Fruit fly (Drosophila melanogaster) whole organism, embryonic: Measurements from ENCODE around the gene CG5850.
A peak's percentile ranks its signal among the peaks of the same experiment; 100 is the strongest.

Source experiments
- Antp ChIP-seq: fragments of 200-800 bp; sonication (Bioruptor generic); optimal IDR thresholded peaks from 3 replicates; lab custom pipeline; 2016; ENCODE audit warnings: missing biosample characterization, missing genetic modification characterization
- BEAF-32 ChIP-seq: fragments of 200-800 bp; sonication (Bioruptor generic); optimal IDR thresholded peaks from 3 replicates; lab custom pipeline; 2017; ENCODE audit warnings: missing biosample characterization, missing genetic modification characterization, mild to moderate bottlenecking, moderate library complexity, missing genetic modification reagents
- CG10366 ChIP-seq: fragments of 200-800 bp; sonication (Bioruptor generic); IDR thresholded peaks from 2 replicates; pipeline ENCODE4 v1.3.6; 2022; ENCODE audit warnings: missing biosample characterization, missing genetic modification characterization
- CG11398 ChIP-seq: fragments of 200-800 bp; sonication (Bioruptor generic); optimal IDR thresholded peaks from 2 replicates; lab custom pipeline; 2016; ENCODE audit warnings: missing biosample characterization, missing genetic modification characterization
- CG11504 ChIP-seq: fragments of 200-800 bp; sonication (Bioruptor generic); optimal IDR thresholded peaks from 3 replicates; lab custom pipeline; 2019; ENCODE audit warnings: missing biosample characterization, mild to moderate bottlenecking, missing genetic modification characterization, moderate library complexity
- CG12391 ChIP-seq: fragments of 200-800 bp; sonication (Bioruptor generic); optimal IDR thresholded peaks from 3 replicates; lab custom pipeline; 2018; ENCODE audit warnings: missing biosample characterization, mild to moderate bottlenecking, missing genetic modification characterization, moderate library complexity
- CG12659 ChIP-seq: fragments of 200-800 bp; sonication (Bioruptor generic); optimal IDR thresholded peaks from 3 replicates; lab custom pipeline; 2017; ENCODE audit warnings: mild to moderate bottlenecking, missing biosample characterization, missing genetic modification reagents, missing genetic modification characterization
- CG14441 ChIP-seq: fragments of 200-800 bp; sonication (Bioruptor generic); IDR thresholded peaks from 2 replicates; pipeline ENCODE4 v1.3.6; 2022; ENCODE audit warnings: missing biosample characterization, missing genetic modification characterization
- CG15479 ChIP-seq: fragments of 200-800 bp; sonication (Bioruptor generic); optimal IDR thresholded peaks from 3 replicates; lab custom pipeline; 2019; ENCODE audit warnings: missing biosample characterization, mild to moderate bottlenecking, missing genetic modification characterization, moderate library complexity
- CG17328 ChIP-seq: fragments of 200-800 bp; sonication (Bioruptor generic); IDR thresholded peaks from 2 replicates; pipeline ENCODE4 v1.3.6; 2022; ENCODE audit warnings: missing biosample characterization, missing genetic modification characterization
- CG30431 ChIP-seq: fragments of 200-800 bp; sonication (Bioruptor generic); optimal IDR thresholded peaks from 2 replicates; lab custom pipeline; 2017; ENCODE audit warnings: missing biosample characterization, missing genetic modification characterization
- CG3281 ChIP-seq: fragments of 200-800 bp; sonication (Bioruptor generic); optimal IDR thresholded peaks from 3 replicates; lab custom pipeline; 2017; ENCODE audit warnings: missing biosample characterization, mild to moderate bottlenecking, missing genetic modification characterization
- CG34376 ChIP-seq: fragments of 200-800 bp; sonication (Bioruptor generic); optimal IDR thresholded peaks from 2 replicates; lab custom pipeline; 2018; ENCODE audit warnings: missing biosample characterization, mild to moderate bottlenecking, missing genetic modification characterization
- CG34422 ChIP-seq: fragments of 200-800 bp; sonication (Bioruptor generic); IDR thresholded peaks from 3 replicates; pipeline ENCODE4 v1.3.6; 2022; ENCODE audit warnings: missing biosample characterization, missing genetic modification characterization
- CG42726 ChIP-seq: fragments of 200-800 bp; sonication (Bioruptor generic); IDR thresholded peaks from 2 replicates; pipeline ENCODE4 v1.3.6; 2022; ENCODE audit warnings: missing biosample characterization, missing genetic modification characterization; ENCODE audit not compliant: partially characterized antibody
- CG4404 ChIP-seq: fragments of 200-800 bp; sonication (Bioruptor generic); IDR thresholded peaks from 2 replicates; pipeline ENCODE4 v1.3.6; 2022; ENCODE audit warnings: missing biosample characterization, missing genetic modification characterization
- CG4424 ChIP-seq: fragments of 200-800 bp; sonication (Bioruptor generic); optimal IDR thresholded peaks from 3 replicates; lab custom pipeline; 2016; ENCODE audit warnings: missing biosample characterization, missing genetic modification characterization
- CG7556 ChIP-seq: fragments of 200-800 bp; sonication (Bioruptor generic); optimal IDR thresholded peaks from 2 replicates; lab custom pipeline; 2017; ENCODE audit warnings: missing biosample characterization, mild to moderate bottlenecking, missing genetic modification characterization
- CG7786 ChIP-seq: fragments of 200-800 bp; sonication (Bioruptor generic); optimal IDR thresholded peaks from 2 replicates; lab custom pipeline; 2016; ENCODE audit warnings: missing biosample characterization, missing genetic modification characterization
- CG9437 ChIP-seq: fragments of 200-800 bp; sonication (Bioruptor generic); optimal IDR thresholded peaks from 2 replicates; lab custom pipeline; 2018; ENCODE audit warnings: missing biosample characterization, mild to moderate bottlenecking, missing genetic modification characterization
- D19A ChIP-seq: fragments of 200-800 bp; optimal IDR thresholded peaks from 3 replicates; lab custom pipeline; 2019; ENCODE audit warnings: missing biosample characterization, mild to moderate bottlenecking, missing genetic modification characterization, moderate library complexity
- Dp ChIP-seq: fragments of 200-800 bp; sonication (Bioruptor generic); optimal IDR thresholded peaks from 2 replicates; lab custom pipeline; 2018; ENCODE audit warnings: missing biosample characterization, mild to moderate bottlenecking, missing genetic modification characterization, moderate library complexity
- Eip74EF ChIP-seq, 2 experiments: fragments of 200-800 bp in 1 of 2; fragments of >200 bp in 1 of 2; sonication (Bioruptor generic) in 1 of 2; optimal IDR thresholded peaks; 2 replicates each; lab custom pipeline; 2017 to 2019; ENCODE audit warnings: missing biosample characterization in 2 of 2, missing genetic modification characterization in 2 of 2, mild to moderate bottlenecking in 1 of 2, moderate library complexity in 1 of 2
- Elba2 ChIP-seq: fragments of 200-800 bp; sonication (Bioruptor generic); optimal IDR thresholded peaks from 3 replicates; lab custom pipeline; 2016; ENCODE audit warnings: missing biosample characterization, missing genetic modification characterization
- H15 ChIP-seq: fragments of 200-800 bp; sonication (Bioruptor generic); IDR thresholded peaks from 3 replicates; pipeline ENCODE4 v1.3.6; 2022; ENCODE audit warnings: missing biosample characterization, missing genetic modification characterization
- H2.0 ChIP-seq: fragments of 200-800 bp; sonication (Bioruptor generic); IDR thresholded peaks from 2 replicates; pipeline ENCODE4 v1.3.6; 2022; ENCODE audit warnings: missing biosample characterization, missing genetic modification characterization
- Mad ChIP-seq: fragments of 200-800 bp; sonication (Bioruptor generic); optimal IDR thresholded peaks from 2 replicates; lab custom pipeline; 2016; ENCODE audit warnings: missing biosample characterization, missing genetic modification characterization
- NFAT ChIP-seq: fragments of 200-800 bp; sonication (Bioruptor generic); IDR thresholded peaks from 2 replicates; pipeline ENCODE4 v1.3.6; 2022; ENCODE audit warnings: missing biosample characterization, missing genetic modification characterization
- Rfx ChIP-seq: fragments of 200-800 bp; sonication (Bioruptor generic); IDR thresholded peaks from 2 replicates; pipeline ENCODE4 v1.3.6; 2022; ENCODE audit warnings: missing biosample characterization, missing genetic modification characterization
- Sin3A ChIP-seq: fragments of >200 bp; optimal IDR thresholded peaks from 2 replicates; lab custom pipeline; 2018
- Xrp1 ChIP-seq: fragments of 200-800 bp; sonication (Bioruptor generic); IDR thresholded peaks from 2 replicates; pipeline ENCODE4 v1.3.6; 2022; ENCODE audit warnings: missing biosample characterization, missing genetic modification characterization
- aop ChIP-seq: fragments of 200-800 bp; sonication (Bioruptor generic); IDR thresholded peaks from 2 replicates; pipeline ENCODE4 v1.3.6; 2022; ENCODE audit warnings: missing biosample characterization, missing genetic modification characterization
- az2 ChIP-seq: fragments of 200-800 bp; sonication (Bioruptor generic); optimal IDR thresholded peaks from 3 replicates; lab custom pipeline; 2016; ENCODE audit warnings: missing biosample characterization, missing genetic modification characterization
- cato ChIP-seq: fragments of 200-800 bp; sonication (Bioruptor generic); optimal IDR thresholded peaks from 2 replicates; lab custom pipeline; 2016; ENCODE audit warnings: missing biosample characterization, missing genetic modification characterization, borderline replicate concordance
- caup ChIP-seq: fragments of 200-800 bp; sonication (Bioruptor generic); optimal IDR thresholded peaks from 3 replicates; lab custom pipeline; 2017; ENCODE audit warnings: missing biosample characterization, mild to moderate bottlenecking, missing genetic modification characterization, moderate library complexity; ENCODE audit not compliant: severe bottlenecking
- croc ChIP-seq: fragments of 200-800 bp; sonication (Bioruptor generic); conservative IDR thresholded peaks from 3 replicates; pipeline ENCODE4 v1.3.6; 2022; ENCODE audit warnings: missing biosample characterization, missing genetic modification characterization
- emc ChIP-seq: fragments of 200-800 bp; sonication (Bioruptor generic); optimal IDR thresholded peaks from 2 replicates; lab custom pipeline; 2016; ENCODE audit warnings: missing biosample characterization, missing genetic modification characterization
- fd102C ChIP-seq: fragments of 200-800 bp; sonication (Bioruptor generic); optimal IDR thresholded peaks from 2 replicates; lab custom pipeline; 2018; ENCODE audit warnings: missing biosample characterization, mild to moderate bottlenecking, missing genetic modification characterization, moderate library complexity
- gcm ChIP-seq: fragments of 200-800 bp; sonication (Bioruptor generic); optimal IDR thresholded peaks from 2 replicates; lab custom pipeline; 2019; ENCODE audit warnings: missing biosample characterization, mild to moderate bottlenecking, missing genetic modification characterization, moderate library complexity
- h ChIP-seq: fragments of >200 bp; optimal IDR thresholded peaks from 2 replicates; lab custom pipeline; 2017
- inv ChIP-seq: fragments of 200-800 bp; sonication (Bioruptor generic); IDR thresholded peaks from 2 replicates; pipeline ENCODE4 v1.3.6; 2022; ENCODE audit warnings: missing biosample characterization, missing genetic modification characterization; ENCODE audit not compliant: partially characterized antibody
- lbe ChIP-seq: fragments of 200-800 bp; sonication (Bioruptor generic); optimal IDR thresholded peaks from 2 replicates; lab custom pipeline; 2016; ENCODE audit warnings: missing biosample characterization, mild to moderate bottlenecking, missing genetic modification characterization
- mirr ChIP-seq: fragments of 200-800 bp; sonication (Bioruptor generic); optimal IDR thresholded peaks from 3 replicates; lab custom pipeline; 2018; ENCODE audit warnings: missing biosample characterization, mild to moderate bottlenecking, missing genetic modification characterization
- nerfin-1 ChIP-seq: fragments of 200-800 bp; sonication (Bioruptor generic); optimal IDR thresholded peaks from 3 replicates; lab custom pipeline; 2019; ENCODE audit warnings: missing biosample characterization, mild to moderate bottlenecking, missing genetic modification characterization, moderate library complexity
- nmo ChIP-seq: fragments of 200-800 bp; sonication (Bioruptor generic); optimal IDR thresholded peaks from 2 replicates; lab custom pipeline; 2018; ENCODE audit warnings: missing biosample characterization, mild to moderate bottlenecking, missing genetic modification characterization, moderate library complexity
- onecut ChIP-seq: fragments of 200-800 bp; sonication (Bioruptor generic); IDR thresholded peaks from 2 replicates; pipeline ENCODE4 v1.3.6; 2022; ENCODE audit warnings: missing biosample characterization, missing genetic modification characterization
- phol ChIP-seq: fragments of 200-800 bp; sonication (Bioruptor generic); optimal IDR thresholded peaks from 3 replicates; lab custom pipeline; 2018; ENCODE audit warnings: missing biosample characterization, mild to moderate bottlenecking, missing genetic modification characterization, moderate library complexity
- pum ChIP-seq: fragments of 200-800 bp; sonication (Bioruptor generic); optimal IDR thresholded peaks from 2 replicates; lab custom pipeline; 2016; ENCODE audit warnings: missing biosample characterization, missing genetic modification characterization
- tx ChIP-seq: fragments of 200-800 bp; sonication (Bioruptor generic); optimal IDR thresholded peaks from 2 replicates; lab custom pipeline; 2016; ENCODE audit warnings: missing biosample characterization, missing genetic modification characterization
- wor ChIP-seq: fragments of 200-800 bp; sonication (Bioruptor generic); IDR thresholded peaks from 2 replicates; pipeline ENCODE4 v1.3.6; 2022; ENCODE audit warnings: missing biosample characterization, missing genetic modification characterization

The CG5850 gene

DNA sequence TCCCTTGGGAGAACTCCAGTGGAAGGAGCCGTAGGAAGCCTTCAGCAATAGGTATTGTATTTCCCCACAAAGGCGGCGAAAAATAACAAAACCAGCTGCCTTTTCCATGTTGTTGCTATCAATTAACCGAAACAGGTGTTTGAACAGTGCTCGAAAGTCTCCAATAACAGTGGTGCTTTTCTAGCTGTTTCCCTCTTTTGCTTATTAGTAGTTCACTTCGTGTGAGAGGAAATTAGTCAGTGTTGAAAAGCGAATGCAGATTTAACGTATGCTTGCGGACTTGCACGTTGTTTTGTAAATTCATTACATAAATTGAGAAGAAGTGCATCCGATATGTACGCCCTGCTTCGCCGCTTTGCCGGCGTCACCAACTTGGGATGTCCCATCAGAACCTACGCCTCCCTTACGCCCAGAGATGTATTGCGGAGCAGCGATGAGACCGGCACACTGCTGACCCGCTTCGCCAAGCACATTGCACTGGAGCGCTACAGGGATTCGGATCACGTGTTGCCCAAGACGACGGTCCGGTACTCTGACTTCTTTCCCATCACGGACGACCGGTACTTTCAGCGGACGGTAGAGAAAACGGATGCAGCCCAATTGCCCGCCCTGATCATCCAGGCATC, 25.0 kb downstream of the CG5850 start, which contains the start of the genes Datp and CG4619 (continued):
- peak; percentile 61 for TF ChIP-seq Elba2 (GFP tag; lab: Kevin White, UChicago)
- 0 out of 2 replicates have a peak, but pooled peaks have one; percentile 35 for TF ChIP-seq CG14441 (GFP tag; lab: Robert Waterston, UW)
- no peak for TF ChIP-seq az2 (GFP tag; lab: Kevin White, UChicago)
- no peak for TF ChIP-seq aop (GFP tag; lab: Robert Waterston, UW)
- no peak for TF ChIP-seq inv (GFP tag; lab: Robert Waterston, UW)
- no peak for TF ChIP-seq CG15479 (GFP tag; lab: Kevin White, UChicago)
- peak; percentile 85; the same call in 2 of the 3 replicates for TF ChIP-seq CG34422 (GFP tag; lab: Robert Waterston, UW)
- TF ChIP-seq lbe (GFP tag; lab: Kevin White, UChicago) = peak; percentile 21
- peak; percentile 81 for TF ChIP-seq Rfx (GFP tag; lab: Robert Waterston, UW)
- TF ChIP-seq wor (GFP tag; lab: Robert Waterston, UW) = no peak
- no peak for TF ChIP-seq CG42726 (GFP tag; lab: Robert Waterston, UW)
- no peak for TF ChIP-seq nerfin-1 (tag; lab: Kevin White, UChicago)
- peak; percentile 31 for TF ChIP-seq CG34376 (GFP tag; lab: Kevin White, UChicago)
- peak; percentile 65; the same call in 2 of the 3 replicates for TF ChIP-seq H15 (GFP tag; lab: Robert Waterston, UW)
- TF ChIP-seq onecut (GFP tag; lab: Robert Waterston, UW) = no peak
- peak; percentile 24; the same call in 1 of the 3 replicates for TF ChIP-seq croc (GFP tag; lab: Robert Waterston, UW)
- no peak for TF ChIP-seq CG11398
- no peak for TF ChIP-seq CG11504 (tag; lab: Kevin White, UChicago)
- TF ChIP-seq mirr (GFP tag; lab: Kevin White, UChicago) = peak; percentile 53
- TF ChIP-seq CG10366 (GFP tag; lab: Robert Waterston, UW) = no peak
- peak; percentile 40 for TF ChIP-seq CG4404 (GFP tag; lab: Robert Waterston, UW)
- 0 out of 2 replicates have a peak, but pooled peaks have one; percentile 9 for TF ChIP-seq H2.0
- TF ChIP-seq BEAF-32 (GFP tag; lab: Kevin White, UChicago) = peak; percentile 23
- peak; percentile 60 for TF ChIP-seq CG7786
- TF ChIP-seq h (lab: Kevin White, UChicago) = no peak
- TF ChIP-seq CG4424 (GFP tag; lab: Kevin White, UChicago) = peak; percentile 2
- TF ChIP-seq gcm (GFP tag; lab: Kevin White, UChicago) = no peak
- TF ChIP-seq caup = peak; percentile 54
- no peak for TF ChIP-seq CG7556
- peak; percentile 76 for TF ChIP-seq NFAT (GFP tag; lab: Robert Waterston, UW)
- TF ChIP-seq nmo (GFP tag; lab: Kevin White, UChicago) = peak; percentile 20
- no peak for TF ChIP-seq D19A (tag; lab: Kevin White, UChicago)
- peak; percentile 38 for TF ChIP-seq emc (GFP tag; lab: Kevin White, UChicago)
- no peak for TF ChIP-seq cato (GFP tag; lab: Kevin White, UChicago)
- peak; percentile 29; the same call in 1 of the 2 replicates for TF ChIP-seq CG17328 (GFP tag; lab: Robert Waterston, UW)
- TF ChIP-seq Eip74EF (GFP tag; optimal IDR thresholded peaks at IDR 0.05; lab: Kevin White, UChicago) = no peak
- peak; percentile 17 for TF ChIP-seq Dp (GFP tag; lab: Kevin White, UChicago)
- TF ChIP-seq Antp (GFP tag; lab: Kevin White, UChicago) = peak; percentile 33
- peak; percentile 19 for TF ChIP-seq CG12391
- peak; percentile 26 for TF ChIP-seq tx
- TF ChIP-seq fd102C (GFP tag; lab: Kevin White, UChicago) = no peak
- peak; percentile 14 for TF ChIP-seq Mad (GFP tag; lab: Kevin White, UChicago)
- TF ChIP-seq Sin3A (lab: Kevin White, UChicago) = peak; percentile 31
- peak; percentile 39 for TF ChIP-seq phol
- TF ChIP-seq Xrp1 = peak; percentile 31; the same call in 1 of the 2 replicates
- peak; percentile 32 for TF ChIP-seq CG3281 (GFP tag; lab: Kevin White, UChicago)
- TF ChIP-seq pum (GFP tag; lab: Kevin White, UChicago) = peak; percentile 29
- TF ChIP-seq CG30431 = no peak
- peak; percentile 93 for TF ChIP-seq CG9437 (GFP tag; lab: Kevin White, UChicago)
- peak; percentile 44 for TF ChIP-seq CG12659
